Fruit fly (Drosophila melanogaster) whole organism: Measurements from ENCODE around the gene CG13041.

Experiments
- CG8478 ChIP-seq: fragments of >200 bp; optimal IDR thresholded peaks from 2 replicates; lab custom pipeline; 2018; ENCODE audit warnings: inconsistent platforms
- Dll ChIP-seq: fragments of >200 bp; optimal IDR thresholded peaks from 2 replicates; lab custom pipeline; 2017
- EcR ChIP-seq, 2 experiments: fragments of >200 bp; optimal IDR thresholded peaks; 2 replicates each; lab custom pipeline; 2017; ENCODE audit warnings: missing biosample characterization in 2 of 2, missing genetic modification characterization in 2 of 2, missing genetic modification reagents in 2 of 2
- pan ChIP-seq: fragments of >200 bp; optimal IDR thresholded peaks from 2 replicates; lab custom pipeline; 2017
- psq ChIP-seq: fragments of >200 bp; optimal IDR thresholded peaks from 2 replicates; lab custom pipeline; 2017
- usp ChIP-seq: fragments of >200 bp; optimal IDR thresholded peaks from 2 replicates; lab custom pipeline; 2017; ENCODE audit warnings: missing biosample characterization, missing genetic modification characterization, mixed read lengths

DNA sequence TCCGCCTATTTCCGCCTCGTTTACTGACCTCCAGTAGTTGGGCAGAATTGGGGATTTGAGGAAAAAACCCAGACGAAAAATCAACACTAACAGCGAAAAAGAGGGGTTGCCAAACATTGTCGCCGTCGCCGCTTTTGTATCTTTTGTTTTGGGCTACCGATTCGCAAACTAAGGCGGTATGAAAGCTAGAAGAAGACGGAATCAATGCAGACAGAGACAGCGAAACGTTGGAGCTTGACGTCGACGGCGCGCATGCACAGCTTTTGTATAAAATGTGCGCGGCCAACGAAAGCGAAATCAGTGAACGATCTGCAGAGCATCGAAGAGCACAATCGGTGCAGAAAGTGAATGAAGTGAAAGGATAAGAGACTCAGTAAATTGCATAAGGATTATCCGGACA lies 19.4 kb upstream of the CG13041 start, which contains the start of gene CG4998:
- TF ChIP-seq EcR (GFP tag; optimal IDR thresholded peaks at IDR 0.05; lab: Kevin White, UChicago) (no peak), psq (no peak), CG8478 (lab: Kevin White, UChicago) (no peak), usp (no peak), pan (no peak), Dll (no peak)
